Worm (Caenorhabditis elegans) whole organism, early embryonic: ENCODE data around the gene pals-32.

Source experiments
- B0310.2 ChIP-seq: sonication (generic microtip); optimal IDR thresholded peaks from 2 replicates; lab custom pipeline; 2016; ENCODE audit warnings: mild to moderate bottlenecking, missing genetic modification characterization, missing compliant biosample characterization
- scrt-1 ChIP-seq: fragments of 200-800 bp; sonication (Bioruptor generic); IDR thresholded peaks from 2 replicates; pipeline ENCODE4 v1.3.6; 2022; ENCODE audit warnings: missing genetic modification characterization, missing compliant biosample characterization

- TF ChIP-seq B0310.2 (no peak), scrt-1 (GFP tag; lab: Robert Waterston, UW) (no peak)
Measured at ce11 chrV:2943859-2944258, 47.4 kb downstream of the pals-32 start, which contains the start of gene srw-137.
